Worm (Caenorhabditis elegans) whole organism, L3 larva: ENCODE measurements around the gene znf-598.

ENCODE experiments used
- egl-27 ChIP-seq: sonication (generic microtip); optimal IDR thresholded peaks from 4 replicates; lab custom pipeline; 2017; ENCODE audit warnings: missing biosample characterization, missing genetic modification reagents, missing genetic modification characterization
- egl-5 ChIP-seq: fragments of 150-350 bp; optimal IDR thresholded peaks from 2 replicates; lab custom pipeline; 2017; ENCODE audit warnings: missing biosample characterization, missing genetic modification reagents, missing genetic modification characterization, inconsistent platforms
- elt-2 ChIP-seq: sonication (generic microtip); optimal IDR thresholded peaks from 2 replicates; lab custom pipeline; 2016; ENCODE audit warnings: missing genetic modification reagents, mild to moderate bottlenecking, missing genetic modification characterization, missing compliant biosample characterization
- lin-39 ChIP-seq: fragments of 150-350 bp; optimal IDR thresholded peaks from 2 replicates; lab custom pipeline; 2018; ENCODE audit warnings: missing biosample characterization, missing genetic modification reagents, missing genetic modification characterization
- nhr-11 ChIP-seq: fragments of 150-350 bp; optimal IDR thresholded peaks from 2 replicates; lab custom pipeline; 2014; ENCODE audit warnings: missing biosample characterization, missing genetic modification characterization
- nhr-12 ChIP-seq: fragments of 150-350 bp; optimal IDR thresholded peaks from 2 replicates; lab custom pipeline; 2014; ENCODE audit warnings: missing biosample characterization, missing genetic modification characterization
- pha-4 ChIP-seq: fragments of 150-350 bp; optimal IDR thresholded peaks from 2 replicates; lab custom pipeline; 2014; ENCODE audit warnings: missing biosample characterization, missing genetic modification reagents, missing genetic modification characterization
- unc-62 ChIP-seq: fragments of 150-350 bp; sonication (generic microtip); optimal IDR thresholded peaks from 4 replicates; lab custom pipeline; 2014; ENCODE audit warnings: missing biosample characterization, missing genetic modification reagents, missing genetic modification characterization
- zag-1 ChIP-seq: fragments of 150-350 bp; optimal IDR thresholded peaks from 2 replicates; lab custom pipeline; 2014; ENCODE audit warnings: missing biosample characterization, missing genetic modification characterization
- ztf-4 ChIP-seq: fragments of 150-350 bp; optimal IDR thresholded peaks from 2 replicates; lab custom pipeline; 2014; ENCODE audit warnings: missing biosample characterization, missing genetic modification characterization

- TF ChIP-seq egl-27 (no peak), ztf-4 (no peak), lin-39 (tag; lab: Kevin White, UChicago) (no peak), nhr-12 (tag; lab: Kevin White, UChicago) (no peak), egl-5 (tag; lab: Kevin White, UChicago) (no peak), pha-4 (tag; lab: Kevin White, UChicago) (peak; percentile 64), zag-1 (tag; lab: Kevin White, UChicago) (no peak), unc-62 (GFP tag; lab: Kevin White, UChicago) (no peak), nhr-11 (tag; lab: Kevin White, UChicago) (peak; percentile 16), elt-2 (tag; lab: Kevin White, UChicago) (peak; percentile 96)
Measured at ce11 chrII:7060202-7060601, 34.6 kb downstream of the znf-598 start.
